Fruit fly (Drosophila melanogaster) whole organism, embryonic: ENCODE measurements around the gene ATPsynD.

Source experiments
- Aef1 ChIP-seq: fragments of 200-800 bp; sonication (Bioruptor generic); IDR thresholded peaks from 3 replicates; pipeline ENCODE4 v1.3.6; 2022; ENCODE audit warnings: missing biosample characterization, missing genetic modification characterization
- CG2202 ChIP-seq: fragments of 200-800 bp; sonication (Bioruptor generic); optimal IDR thresholded peaks from 2 replicates; lab custom pipeline; 2018; ENCODE audit warnings: missing biosample characterization, mild to moderate bottlenecking, missing genetic modification characterization
- HLH3B ChIP-seq: fragments of 200-800 bp; sonication (Bioruptor generic); IDR thresholded peaks from 2 replicates; pipeline ENCODE4 v1.3.6; 2022; ENCODE audit warnings: missing biosample characterization, missing genetic modification characterization
- Kr ChIP-seq: fragments of 200-800 bp; sonication (Bioruptor generic); optimal IDR thresholded peaks from 2 replicates; lab custom pipeline; 2017; ENCODE audit warnings: missing biosample characterization, mild to moderate bottlenecking, missing genetic modification characterization
- Side ChIP-seq: fragments of 200-800 bp; sonication (Bioruptor generic); optimal IDR thresholded peaks from 2 replicates; lab custom pipeline; 2016; ENCODE audit warnings: missing biosample characterization, missing genetic modification characterization
- esg ChIP-seq: fragments of 200-800 bp; sonication (Bioruptor generic); conservative IDR thresholded peaks from 2 replicates; pipeline ENCODE4 v1.3.6; 2022; ENCODE audit warnings: missing biosample characterization, missing genetic modification characterization

- TF ChIP-seq esg (GFP tag; lab: Robert Waterston, UW), result no peak
- TF ChIP-seq Aef1 (GFP tag; lab: Robert Waterston, UW), result no peak
- no peak for TF ChIP-seq Side (GFP tag; lab: Kevin White, UChicago)
- no peak for TF ChIP-seq HLH3B (GFP tag; lab: Robert Waterston, UW)
- no peak for TF ChIP-seq CG2202 (tag; lab: Kevin White, UChicago)
- TF ChIP-seq Kr (GFP tag; lab: Kevin White, UChicago), result no peak
These were observed 14.0 kb upstream of the ATPsynD start for dm6 chr3R:19080656-19081364.
